Fruit fly (Drosophila melanogaster) whole organism, embryonic: Measurements from ENCODE around the gene CG3815.

Source experiments
- Asciz ChIP-seq: fragments of 200-800 bp; sonication (Bioruptor generic); optimal IDR thresholded peaks from 2 replicates; lab custom pipeline; 2017; ENCODE audit warnings: missing biosample characterization, mild to moderate bottlenecking, missing genetic modification characterization, missing genetic modification reagents
- Atf6 ChIP-seq: fragments of 200-800 bp; sonication (Bioruptor generic); IDR thresholded peaks from 2 replicates; pipeline ENCODE4 v1.3.6; 2022; ENCODE audit warnings: missing biosample characterization, missing genetic modification characterization
- CG10565 ChIP-seq: fragments of 200-800 bp; sonication (Bioruptor generic); optimal IDR thresholded peaks from 3 replicates; lab custom pipeline; 2016; ENCODE audit warnings: missing biosample characterization, mild to moderate bottlenecking, missing genetic modification characterization
- CG12769 ChIP-seq: fragments of 200-800 bp; sonication (Bioruptor generic); optimal IDR thresholded peaks from 2 replicates; lab custom pipeline; 2019; ENCODE audit warnings: missing biosample characterization, mild to moderate bottlenecking, missing genetic modification characterization, moderate library complexity
- CG15696 ChIP-seq: fragments of 200-800 bp; sonication (Bioruptor generic); optimal IDR thresholded peaks from 2 replicates; lab custom pipeline; 2019; ENCODE audit warnings: missing biosample characterization, mild to moderate bottlenecking, missing genetic modification characterization, moderate library complexity
- CG16815 ChIP-seq: fragments of 200-800 bp; sonication (Bioruptor generic); optimal IDR thresholded peaks from 3 replicates; lab custom pipeline; 2017; ENCODE audit warnings: missing biosample characterization, mild to moderate bottlenecking, missing genetic modification characterization
- CG18262 ChIP-seq: fragments of 200-800 bp; optimal IDR thresholded peaks from 3 replicates; lab custom pipeline; 2019; ENCODE audit warnings: missing biosample characterization, mild to moderate bottlenecking, missing genetic modification characterization, moderate library complexity
- CG1832 ChIP-seq: fragments of 200-800 bp; sonication (Bioruptor generic); optimal IDR thresholded peaks from 2 replicates; lab custom pipeline; 2017; ENCODE audit warnings: missing biosample characterization, mild to moderate bottlenecking, missing genetic modification characterization, inconsistent platforms
- CG2116 ChIP-seq: fragments of 200-800 bp; sonication (Bioruptor generic); optimal IDR thresholded peaks from 3 replicates; lab custom pipeline; 2018; ENCODE audit warnings: missing biosample characterization, mild to moderate bottlenecking, missing genetic modification characterization
- CG2129 ChIP-seq: fragments of 200-800 bp; sonication (Bioruptor generic); IDR thresholded peaks from 2 replicates; pipeline ENCODE4 v1.3.6; 2022; ENCODE audit warnings: missing biosample characterization, missing genetic modification characterization; ENCODE audit not compliant: partially characterized antibody
- CG2712 ChIP-seq: fragments of 200-800 bp; optimal IDR thresholded peaks from 3 replicates; lab custom pipeline; 2019; ENCODE audit warnings: missing biosample characterization, mild to moderate bottlenecking, missing genetic modification characterization, moderate library complexity
- CG31441 ChIP-seq: fragments of 200-800 bp; sonication (Bioruptor generic); IDR thresholded peaks from 2 replicates; pipeline ENCODE4 v1.3.6; 2022; ENCODE audit warnings: missing biosample characterization, missing genetic modification characterization
- CG34224 ChIP-seq: fragments of 200-800 bp; sonication (Bioruptor generic); IDR thresholded peaks from 3 replicates; pipeline ENCODE4 v1.3.6; 2022; ENCODE audit warnings: missing biosample characterization, missing genetic modification characterization; ENCODE audit not compliant: partially characterized antibody
- CG3726 ChIP-seq: fragments of 200-800 bp; sonication (Bioruptor generic); IDR thresholded peaks from 3 replicates; pipeline ENCODE4, ENCODE4 v1.3.6; 2022; ENCODE audit warnings: missing biosample characterization, missing genetic modification characterization
- CG5953 ChIP-seq: fragments of 200-800 bp; sonication (Bioruptor generic); IDR thresholded peaks from 2 replicates; pipeline ENCODE4 v1.3.6; 2022; ENCODE audit warnings: missing biosample characterization, missing genetic modification characterization
- CG6765 ChIP-seq: fragments of 200-800 bp; sonication (Bioruptor generic); optimal IDR thresholded peaks from 3 replicates; lab custom pipeline; 2017; ENCODE audit warnings: missing biosample characterization, mild to moderate bottlenecking, missing genetic modification characterization
- CG6791 ChIP-seq: fragments of 200-800 bp; sonication (Bioruptor generic); IDR thresholded peaks from 3 replicates; pipeline ENCODE4 v1.3.6; 2022; ENCODE audit warnings: missing biosample characterization, missing genetic modification characterization; ENCODE audit not compliant: partially characterized antibody
- CG7357 ChIP-seq: fragments of 200-800 bp; sonication (Bioruptor generic); IDR thresholded peaks from 3 replicates; pipeline ENCODE4 v1.3.6; 2022; ENCODE audit warnings: missing biosample characterization, missing genetic modification characterization
- CG7928 ChIP-seq: fragments of 200-800 bp; sonication (Bioruptor generic); optimal IDR thresholded peaks from 2 replicates; lab custom pipeline; 2017; ENCODE audit warnings: missing biosample characterization, mild to moderate bottlenecking, missing genetic modification characterization
- CG8290 ChIP-seq, 3 experiments: fragments of 200-800 bp; sonication (Bioruptor generic); optimal IDR thresholded peaks; 2 replicates each; lab custom pipeline; 2016 to 2019; ENCODE audit warnings: missing biosample characterization in 3 of 3, missing genetic modification characterization in 3 of 3, mild to moderate bottlenecking in 2 of 3, moderate library complexity in 1 of 3
- CG8478 ChIP-seq: fragments of >200 bp; optimal IDR thresholded peaks from 2 replicates; lab custom pipeline; 2018
- HLHmδ ChIP-seq: fragments of 200-800 bp; sonication (Bioruptor generic); optimal IDR thresholded peaks from 2 replicates; lab custom pipeline; 2018; ENCODE audit warnings: missing biosample characterization, mild to moderate bottlenecking, missing genetic modification characterization, moderate library complexity
- Hsf ChIP-seq: fragments of 200-800 bp; sonication (Bioruptor generic); optimal IDR thresholded peaks from 3 replicates; lab custom pipeline; 2016; ENCODE audit warnings: missing biosample characterization, missing genetic modification characterization
- Med ChIP-seq: fragments of 200-800 bp; sonication (Bioruptor generic); peaks from one replicate; lab custom pipeline; 2016; ENCODE audit warnings: missing biosample characterization, missing genetic modification characterization, mild to moderate bottlenecking, inconsistent platforms, moderate library complexity
- Mes4 ChIP-seq: fragments of 200-800 bp; sonication (Bioruptor generic); optimal IDR thresholded peaks from 2 replicates; lab custom pipeline; 2016; ENCODE audit warnings: missing biosample characterization, missing genetic modification characterization
- NC2α ChIP-seq: fragments of 200-800 bp; sonication (Bioruptor generic); optimal IDR thresholded peaks from 2 replicates; lab custom pipeline; 2016; ENCODE audit warnings: missing biosample characterization, missing genetic modification characterization
- Side ChIP-seq: fragments of 200-800 bp; sonication (Bioruptor generic); optimal IDR thresholded peaks from 2 replicates; lab custom pipeline; 2016; ENCODE audit warnings: missing biosample characterization, missing genetic modification characterization
- cato ChIP-seq: fragments of 200-800 bp; sonication (Bioruptor generic); optimal IDR thresholded peaks from 2 replicates; lab custom pipeline; 2016; ENCODE audit warnings: missing biosample characterization, missing genetic modification characterization, borderline replicate concordance
- cg ChIP-seq: fragments of 200-800 bp; sonication (Bioruptor generic); optimal IDR thresholded peaks from 3 replicates; lab custom pipeline; 2019; ENCODE audit warnings: missing biosample characterization, mild to moderate bottlenecking, missing genetic modification characterization, moderate library complexity
- da ChIP-seq: fragments of 200-800 bp; sonication (Bioruptor generic); optimal IDR thresholded peaks from 2 replicates; lab custom pipeline; 2016; ENCODE audit warnings: missing biosample characterization, missing genetic modification characterization
- dan ChIP-seq: fragments of 200-800 bp; sonication (Bioruptor generic); IDR thresholded peaks from 2 replicates; pipeline ENCODE4 v1.3.6; 2022; ENCODE audit warnings: missing biosample characterization, missing genetic modification characterization
- fd3F ChIP-seq: fragments of 200-800 bp; sonication (Bioruptor generic); optimal IDR thresholded peaks from 2 replicates; lab custom pipeline; 2018; ENCODE audit warnings: missing biosample characterization, mild to moderate bottlenecking, missing genetic modification characterization, moderate library complexity
- fu2 ChIP-seq: fragments of 200-800 bp; sonication (Bioruptor generic); optimal IDR thresholded peaks from 2 replicates; lab custom pipeline; 2016; ENCODE audit warnings: missing biosample characterization, missing genetic modification characterization
- hbn ChIP-seq: fragments of 200-800 bp; sonication (Bioruptor generic); IDR thresholded peaks from 2 replicates; pipeline ENCODE4 v1.3.6; 2022; ENCODE audit warnings: missing biosample characterization, missing genetic modification characterization; ENCODE audit not compliant: partially characterized antibody
- inv ChIP-seq: fragments of 200-800 bp; sonication (Bioruptor generic); IDR thresholded peaks from 2 replicates; pipeline ENCODE4 v1.3.6; 2022; ENCODE audit warnings: missing biosample characterization, missing genetic modification characterization; ENCODE audit not compliant: partially characterized antibody
- kay ChIP-seq: fragments of 200-800 bp; sonication (Bioruptor generic); optimal IDR thresholded peaks from 2 replicates; lab custom pipeline; 2016; ENCODE audit warnings: missing biosample characterization, missing genetic modification characterization
- klu ChIP-seq: fragments of 200-800 bp; sonication (Bioruptor generic); IDR thresholded peaks from 2 replicates; pipeline ENCODE4 v1.3.6; 2022; ENCODE audit warnings: missing biosample characterization, missing genetic modification characterization
- lmd ChIP-seq: fragments of 200-800 bp; sonication (Bioruptor generic); IDR thresholded peaks from 2 replicates; pipeline ENCODE4 v1.3.6; 2022; ENCODE audit warnings: missing biosample characterization, missing genetic modification characterization
- nau ChIP-seq: fragments of 200-800 bp; sonication (Bioruptor generic); optimal IDR thresholded peaks from 3 replicates; lab custom pipeline; 2017; ENCODE audit warnings: missing biosample characterization, mild to moderate bottlenecking, missing genetic modification characterization, missing genetic modification reagents
- prd ChIP-seq, 3 experiments: fragments of >200 bp in 2 of 3; fragments of 200-800 bp in 1 of 3; sonication (Bioruptor generic) in 1 of 3; optimal IDR thresholded peaks in 2 of 3; IDR thresholded peaks in 1 of 3; 2 replicates in 2 of 3; 3 replicates in 1 of 3; pipeline versions ENCODE4 v1.3.6 to Lab custom; 2017 to 2022; ENCODE audit warnings: missing biosample characterization in 1 of 3, missing genetic modification characterization in 1 of 3
- ro ChIP-seq: fragments of 200-800 bp; sonication (Bioruptor generic); IDR thresholded peaks from 2 replicates; pipeline ENCODE4 v1.3.6; 2022; ENCODE audit warnings: missing biosample characterization, missing genetic modification characterization
- seq ChIP-seq: fragments of 200-800 bp; sonication (Bioruptor generic); IDR thresholded peaks from 2 replicates; pipeline ENCODE4 v1.3.6; 2022; ENCODE audit warnings: missing biosample characterization, missing genetic modification characterization
- shn ChIP-seq: fragments of 200-800 bp; sonication (Bioruptor generic); optimal IDR thresholded peaks from 3 replicates; lab custom pipeline; 2016; ENCODE audit warnings: missing biosample characterization, missing genetic modification characterization
- stc ChIP-seq: fragments of 200-800 bp; sonication (Bioruptor generic); IDR thresholded peaks from 2 replicates; pipeline ENCODE4 v1.3.6; 2022; ENCODE audit warnings: missing biosample characterization, missing genetic modification characterization
- tgo ChIP-seq: fragments of 200-800 bp; sonication (Bioruptor generic); IDR thresholded peaks from 3 replicates; pipeline ENCODE4 v1.3.6; 2022; ENCODE audit warnings: missing biosample characterization, missing genetic modification characterization
- twi ChIP-seq: fragments of 200-800 bp; optimal IDR thresholded peaks from 2 replicates; lab custom pipeline; 2019; ENCODE audit warnings: missing biosample characterization, mild to moderate bottlenecking, missing genetic modification characterization, moderate library complexity
- tx ChIP-seq: fragments of 200-800 bp; sonication (Bioruptor generic); optimal IDR thresholded peaks from 2 replicates; lab custom pipeline; 2016; ENCODE audit warnings: missing biosample characterization, missing genetic modification characterization
- usp ChIP-seq: fragments of >200 bp; optimal IDR thresholded peaks from 2 replicates; lab custom pipeline; 2017; ENCODE audit warnings: missing biosample characterization, missing genetic modification characterization
- wor ChIP-seq: fragments of 200-800 bp; sonication (Bioruptor generic); IDR thresholded peaks from 2 replicates; pipeline ENCODE4 v1.3.6; 2022; ENCODE audit warnings: missing biosample characterization, missing genetic modification characterization
- zfh2 ChIP-seq: fragments of 200-800 bp; sonication (Bioruptor generic); optimal IDR thresholded peaks from 2 replicates; lab custom pipeline; 2016; ENCODE audit warnings: missing biosample characterization, missing genetic modification characterization

Gene CG3815

dm6 chrX:6287842-6288241, 7.3 kb upstream of the CG3815 start, which contains the start of the genes Top3beta and wuho (continued):
- TF ChIP-seq inv (GFP tag; lab: Robert Waterston, UW) (peak; percentile 50), CG2129 (0 out of 2 replicates have a peak, but pooled peaks have one; percentile 16), CG6765 (no peak), CG10565 (GFP tag; lab: Kevin White, UChicago) (no peak), shn (GFP tag; lab: Kevin White, UChicago) (peak; percentile 6), CG1832 (no peak), CG2712 (tag; lab: Kevin White, UChicago) (peak; percentile 55), Atf6 (no peak), lmd (GFP tag; lab: Robert Waterston, UW) (no peak), CG8478 (lab: Kevin White, UChicago) (no peak), CG5953 (GFP tag; lab: Robert Waterston, UW) (no peak), seq (GFP tag; lab: Robert Waterston, UW) (no peak), CG8290 (GFP tag; optimal IDR thresholded peaks at IDR 0.05; lab: Kevin White, UChicago) (peak; percentile 45), CG8290 (tag; optimal IDR thresholded peaks at IDR 0.05; lab: Kevin White, UChicago) (peak; percentile 2 to 90), Hsf (GFP tag; lab: Kevin White, UChicago) (peak; percentile 39), CG31441 (GFP tag; lab: Robert Waterston, UW) (no peak), CG7357 (GFP tag; lab: Robert Waterston, UW) (no peak), CG34224 (peak; percentile 71), CG18262 (tag; lab: Kevin White, UChicago) (no peak), klu (GFP tag; lab: Robert Waterston, UW) (no peak), wor (no peak), CG16815 (GFP tag; lab: Kevin White, UChicago) (no peak), CG2116 (GFP tag; lab: Kevin White, UChicago) (peak; percentile 86), CG3726 (GFP tag; lab: Robert Waterston, UW) (no peak), hbn (GFP tag; lab: Robert Waterston, UW) (peak; percentile 63; the same call in 1 of the 2 replicates), twi (tag; lab: Kevin White, UChicago) (peak; percentile 23), Mes4 (GFP tag; lab: Kevin White, UChicago) (peak; percentile 7), kay (GFP tag; lab: Kevin White, UChicago) (peak; percentile 29), CG15696 (tag; lab: Kevin White, UChicago) (no peak), ro (GFP tag; lab: Robert Waterston, UW) (no peak), prd (optimal IDR thresholded peaks at IDR 0.05; lab: Kevin White, UChicago) (no peak), prd (GFP tag; IDR thresholded peaks at IDR 0.05; lab: Robert Waterston, UW) (0 out of 3 replicates have a peak, but pooled peaks have one; percentile 35), zfh2 (peak; percentile 28), HLHmδ (GFP tag; lab: Kevin White, UChicago) (peak; percentile 91), CG12769 (tag; lab: Kevin White, UChicago) (no peak), Med (peak; percentile 91), stc (GFP tag; lab: Robert Waterston, UW) (no peak), Asciz (GFP tag; lab: Kevin White, UChicago) (no peak), tgo (GFP tag; lab: Robert Waterston, UW) (no peak), cato (GFP tag; lab: Kevin White, UChicago) (no peak), dan (GFP tag; lab: Robert Waterston, UW) (no peak), NC2α (no peak), fd3F (no peak), cg (GFP tag; lab: Kevin White, UChicago) (peak; percentile 80), fu2 (GFP tag; lab: Kevin White, UChicago) (no peak), tx (no peak), Side (GFP tag; lab: Kevin White, UChicago) (peak; percentile 46), nau (no peak), CG6791 (GFP tag; lab: Robert Waterston, UW) (peak; percentile 79), CG7928 (GFP tag; lab: Kevin White, UChicago) (peak; percentile 97), da (GFP tag; lab: Kevin White, UChicago) (no peak), usp (GFP tag; lab: Kevin White, UChicago) (no peak)
